Fruit fly (Drosophila melanogaster): Measurements from ENCODE around the gene Ag5r.

- TF ChIP-seq psq (optimal IDR thresholded peaks at IDR 0.05), result no peak
- no peak for TF ChIP-seq EcR (GFP tag; optimal IDR thresholded peaks at IDR 0.05)
Observed at dm6 chrX:14765737-14766253, 20.6 kb downstream of the Ag5r start, which contains the start of gene CG15890.
